Worm (Caenorhabditis elegans): ENCODE data around the gene F23D12.10.
"Not testable (repeated sequence)": the region's sequence is repeated elsewhere in the genome, so short reads cannot be mapped to it uniquely, and the experiment has no call there.

- TF ChIP-seq pha-4 (tag; optimal IDR thresholded peaks at IDR 0.05); ama-1 (optimal IDR thresholded peaks at IDR 0.05); ama-1 (GFP tag; optimal IDR thresholded peaks at IDR 0.05); F37B4.10 (GFP tag; IDR thresholded peaks at IDR 0.05); unc-62 (GFP tag; optimal IDR thresholded peaks at IDR 0.05); ceh-27 (GFP tag; optimal IDR thresholded peaks at IDR 0.05); C17E4.6 (GFP tag; IDR thresholded peaks at IDR 0.05); cebp-1 (tag; optimal IDR thresholded peaks at IDR 0.05); nfya-2 (GFP tag; IDR thresholded peaks at IDR 0.05): not testable (repeated sequence)
- TF ChIP-seq atf-7 (tag; optimal IDR thresholded peaks at IDR 0.05) (peak; percentile 25), cebp-1 (GFP tag; IDR thresholded peaks at IDR 0.05) (peak; percentile 49; the same call in 1 of the 2 replicates), die-1 (tag; optimal IDR thresholded peaks at IDR 0.05) (peak; percentile 67), snpc-4 (GFP tag; optimal IDR thresholded peaks at IDR 0.05) (peak; percentile 53), snpc-4 (tag; optimal IDR thresholded peaks at IDR 0.05) (peak in 3 of 4 experiments; percentile 59 to 88 (median 76))
Observed at ce11 chrX:14437806-14438205, 22.3 kb upstream of the F23D12.10 start.

All from whole organism, young adult.